Worm (Caenorhabditis elegans) whole organism, L3 larva: ENCODE data around the gene F46F5.14.

Experiments
- R02D3.7 ChIP-seq: fragments of 150-350 bp; optimal IDR thresholded peaks from 2 replicates; lab custom pipeline; 2014; ENCODE audit warnings: missing biosample characterization, missing genetic modification characterization
- ZK546.5 ChIP-seq: sonication (generic microtip); optimal IDR thresholded peaks from 2 replicates; lab custom pipeline; 2017; ENCODE audit warnings: missing biosample characterization, missing genetic modification characterization
- ceh-16 ChIP-seq: sonication (generic microtip); optimal IDR thresholded peaks from 2 replicates; lab custom pipeline; 2017; ENCODE audit warnings: missing biosample characterization, missing genetic modification characterization
- ceh-28 ChIP-seq: fragments of 150-350 bp; optimal IDR thresholded peaks from 2 replicates; lab custom pipeline; 2014; ENCODE audit warnings: missing biosample characterization, missing genetic modification reagents, missing genetic modification characterization
- ceh-82 ChIP-seq: fragments of 150-350 bp; optimal IDR thresholded peaks from 2 replicates; lab custom pipeline; 2014; ENCODE audit warnings: missing biosample characterization, missing genetic modification characterization
- ceh-9 ChIP-seq: sonication (generic microtip); optimal IDR thresholded peaks from 2 replicates; lab custom pipeline; 2018; ENCODE audit warnings: missing biosample characterization, missing genetic modification characterization
- daf-12 ChIP-seq: fragments of 150-350 bp; optimal IDR thresholded peaks from 2 replicates; lab custom pipeline; 2014; ENCODE audit warnings: missing biosample characterization, missing genetic modification reagents, missing genetic modification characterization
- egl-27 ChIP-seq: sonication (generic microtip); optimal IDR thresholded peaks from 4 replicates; lab custom pipeline; 2017; ENCODE audit warnings: missing biosample characterization, missing genetic modification reagents, missing genetic modification characterization
- egl-5 ChIP-seq: fragments of 150-350 bp; optimal IDR thresholded peaks from 2 replicates; lab custom pipeline; 2017; ENCODE audit warnings: missing biosample characterization, missing genetic modification reagents, missing genetic modification characterization, inconsistent platforms
- elt-1 ChIP-seq: fragments of 150-350 bp; optimal IDR thresholded peaks from 2 replicates; lab custom pipeline; 2014; ENCODE audit warnings: missing biosample characterization, missing genetic modification characterization
- elt-2 ChIP-seq: sonication (generic microtip); optimal IDR thresholded peaks from 2 replicates; lab custom pipeline; 2016; ENCODE audit warnings: missing genetic modification reagents, mild to moderate bottlenecking, missing genetic modification characterization, missing compliant biosample characterization
- elt-3 ChIP-seq, 3 experiments: fragments of 150-350 bp in 1 of 3; sonication (generic microtip) in 2 of 3; optimal IDR thresholded peaks; 2 replicates in 2 of 3; 4 replicates in 1 of 3; lab custom pipeline; 2014 to 2017; ENCODE audit warnings: missing biosample characterization in 3 of 3, missing genetic modification characterization in 3 of 3
- eor-1 ChIP-seq, 2 experiments: fragments of 150-350 bp; optimal IDR thresholded peaks; 2 replicates each; lab custom pipeline; 2014 to 2018; ENCODE audit warnings: missing biosample characterization in 2 of 2, missing genetic modification characterization in 2 of 2
- fkh-10 ChIP-seq: sonication (generic microtip); optimal IDR thresholded peaks from 2 replicates; lab custom pipeline; 2017; ENCODE audit warnings: missing biosample characterization, missing genetic modification reagents, missing genetic modification characterization
- fkh-2 ChIP-seq: fragments of 150-350 bp; optimal IDR thresholded peaks from 2 replicates; lab custom pipeline; 2014; ENCODE audit warnings: missing biosample characterization, missing genetic modification reagents, missing genetic modification characterization
- hmg-11 ChIP-seq: sonication (generic microtip); optimal IDR thresholded peaks from 2 replicates; lab custom pipeline; 2016; ENCODE audit warnings: missing genetic modification characterization, missing compliant biosample characterization
- jun-1 ChIP-seq: fragments of 150-350 bp; optimal IDR thresholded peaks from 2 replicates; lab custom pipeline; 2014; ENCODE audit warnings: missing biosample characterization, missing genetic modification reagents, missing genetic modification characterization
- lin-15B ChIP-seq: fragments of 150-350 bp; optimal IDR thresholded peaks from 2 replicates; lab custom pipeline; 2014; ENCODE audit warnings: missing biosample characterization, missing genetic modification characterization
- lin-39 ChIP-seq: fragments of 150-350 bp; optimal IDR thresholded peaks from 2 replicates; lab custom pipeline; 2018; ENCODE audit warnings: missing biosample characterization, missing genetic modification reagents, missing genetic modification characterization
- lsy-12 ChIP-seq: sonication (generic microtip); optimal IDR thresholded peaks from 2 replicates; lab custom pipeline; 2016; ENCODE audit warnings: mild to moderate bottlenecking, missing genetic modification characterization, missing compliant biosample characterization
- nfya-1 ChIP-seq: sonication (generic microtip); optimal IDR thresholded peaks from 2 replicates; lab custom pipeline; 2017; ENCODE audit warnings: missing genetic modification characterization, mild to moderate bottlenecking, missing compliant biosample characterization, antibody characterized with exemption, moderate library complexity; ENCODE audit not compliant: insufficient read depth
- nhr-12 ChIP-seq: fragments of 150-350 bp; optimal IDR thresholded peaks from 2 replicates; lab custom pipeline; 2014; ENCODE audit warnings: missing biosample characterization, missing genetic modification characterization
- nhr-237 ChIP-seq: fragments of 150-350 bp; optimal IDR thresholded peaks from 2 replicates; lab custom pipeline; 2014; ENCODE audit warnings: missing biosample characterization, missing genetic modification characterization
- nhr-28 ChIP-seq: fragments of 150-350 bp; optimal IDR thresholded peaks from 2 replicates; lab custom pipeline; 2014; ENCODE audit warnings: missing biosample characterization, missing genetic modification characterization
- nhr-43 ChIP-seq: sonication (generic microtip); optimal IDR thresholded peaks from 2 replicates; lab custom pipeline; 2016; ENCODE audit warnings: mild to moderate bottlenecking, missing genetic modification characterization, missing compliant biosample characterization; ENCODE audit not compliant: poor library complexity, severe bottlenecking
- nhr-67 ChIP-seq: fragments of 150-350 bp; optimal IDR thresholded peaks from 2 replicates; lab custom pipeline; 2014; ENCODE audit warnings: missing biosample characterization, missing genetic modification characterization
- nhr-76 ChIP-seq: fragments of 150-350 bp; sonication (generic microtip); optimal IDR thresholded peaks from 5 replicates; lab custom pipeline; 2014; ENCODE audit warnings: missing biosample characterization, missing genetic modification characterization
- pqm-1 ChIP-seq: fragments of 150-350 bp; optimal IDR thresholded peaks from 2 replicates; lab custom pipeline; 2017; ENCODE audit warnings: missing biosample characterization, missing genetic modification characterization, inconsistent platforms
- sea-2 ChIP-seq: fragments of 150-350 bp; sonication (generic microtip); optimal IDR thresholded peaks from 4 replicates; lab custom pipeline; 2014; ENCODE audit warnings: missing biosample characterization, missing genetic modification reagents, missing genetic modification characterization
- skn-1 ChIP-seq: fragments of 150-350 bp; optimal IDR thresholded peaks from 2 replicates; lab custom pipeline; 2014; ENCODE audit warnings: missing biosample characterization, missing genetic modification characterization
- snpc-4 ChIP-seq: fragments of 150-350 bp; optimal IDR thresholded peaks from 2 replicates; lab custom pipeline; 2014; ENCODE audit warnings: missing biosample characterization, missing genetic modification characterization
- tbx-2 ChIP-seq: sonication (generic microtip); optimal IDR thresholded peaks from 2 replicates; lab custom pipeline; 2016; ENCODE audit warnings: mild to moderate bottlenecking, missing genetic modification characterization, missing compliant biosample characterization
- unc-62 ChIP-seq: fragments of 150-350 bp; sonication (generic microtip); optimal IDR thresholded peaks from 4 replicates; lab custom pipeline; 2014; ENCODE audit warnings: missing biosample characterization, missing genetic modification reagents, missing genetic modification characterization
- ztf-11 ChIP-seq: fragments of 150-350 bp; optimal IDR thresholded peaks from 2 replicates; lab custom pipeline; 2014; ENCODE audit warnings: missing biosample characterization, missing genetic modification characterization
- ztf-4 ChIP-seq: fragments of 150-350 bp; optimal IDR thresholded peaks from 2 replicates; lab custom pipeline; 2014; ENCODE audit warnings: missing biosample characterization, missing genetic modification characterization

The F46F5.14 gene

DNA sequence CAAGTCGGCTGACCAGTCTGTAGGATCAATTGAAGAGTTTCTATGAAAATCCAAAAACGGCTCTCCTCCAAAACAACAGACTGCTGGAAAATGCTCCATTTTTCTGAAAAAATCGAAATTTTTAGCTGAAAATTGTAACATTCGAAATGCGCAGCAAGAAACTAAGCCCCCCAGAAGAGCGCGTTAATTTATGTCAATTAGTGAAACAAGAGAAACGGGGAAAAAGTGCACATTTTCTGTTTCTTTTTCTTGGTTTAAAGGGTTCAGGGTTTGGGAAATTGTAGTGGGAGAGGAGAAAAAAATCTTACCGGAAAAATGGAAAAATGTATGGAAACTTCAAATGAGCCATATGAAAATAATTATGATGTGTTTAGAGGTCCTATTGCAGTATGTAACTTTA lies 34.6 kb upstream of the F46F5.14 start, which contains the start of gene C08G5.7:
Gene C08G5.7, minus strand, starts transcription at position 101 of the 400 bp plus-strand sequence.
- TF ChIP-seq ztf-11 (tag; lab: Kevin White, UChicago) (no peak), nfya-1 (no peak), ceh-82 (tag; lab: Kevin White, UChicago) (no peak), nhr-12 (tag; lab: Kevin White, UChicago) (no peak), egl-27 (tag; lab: Kevin White, UChicago) (no peak), jun-1 (tag; lab: Kevin White, UChicago) (no peak), sea-2 (GFP tag; lab: Kevin White, UChicago) (no peak), fkh-10 (no peak), ZK546.5 (tag; lab: Kevin White, UChicago) (no peak), pqm-1 (tag; lab: Kevin White, UChicago) (no peak), ceh-9 (tag; lab: Kevin White, UChicago) (no peak), egl-5 (tag; lab: Kevin White, UChicago) (no peak), ceh-28 (tag; lab: Kevin White, UChicago) (no peak), ztf-4 (tag; lab: Kevin White, UChicago) (no peak)

- TF ChIP-seq ceh-9 (tag; lab: Kevin White, UChicago): no peak
- no peak for TF ChIP-seq fkh-2 (tag; lab: Kevin White, UChicago)
- TF ChIP-seq ceh-16 (tag; lab: Kevin White, UChicago): no peak
- TF ChIP-seq lin-15B: no peak
- TF ChIP-seq lsy-12 (tag; lab: Kevin White, UChicago): no peak
- TF ChIP-seq pqm-1 (tag; lab: Kevin White, UChicago): no peak
- TF ChIP-seq nhr-28 (tag; lab: Kevin White, UChicago): no peak
- TF ChIP-seq lin-39 (tag; lab: Kevin White, UChicago): no peak
- no peak for TF ChIP-seq ztf-11 (tag; lab: Kevin White, UChicago)
- no peak for TF ChIP-seq hmg-11
- TF ChIP-seq nhr-43 (tag; lab: Kevin White, UChicago): no peak
- TF ChIP-seq nhr-76 (tag; lab: Kevin White, UChicago): no peak
Observed at ce11 chrII:769250-769649, 30.6 kb upstream of the F46F5.14 start.

- TF ChIP-seq nhr-67 (tag; lab: Kevin White, UChicago) (no peak), elt-2 (tag; lab: Kevin White, UChicago) (no peak), nfya-1 (no peak), lsy-12 (tag; lab: Kevin White, UChicago) (no peak), ceh-28 (tag; lab: Kevin White, UChicago) (no peak), nhr-28 (tag; lab: Kevin White, UChicago) (no peak), unc-62 (no peak), elt-1 (tag; lab: Kevin White, UChicago) (no peak), ztf-4 (tag; lab: Kevin White, UChicago) (no peak), daf-12 (tag; lab: Kevin White, UChicago) (no peak), skn-1 (tag; lab: Kevin White, UChicago) (no peak), snpc-4 (tag; lab: Kevin White, UChicago) (no peak), tbx-2 (tag; lab: Kevin White, UChicago) (no peak), ceh-9 (tag; lab: Kevin White, UChicago) (no peak), lin-15B (no peak), elt-3 (tag; optimal IDR thresholded peaks at IDR 0.05; lab: Kevin White, UChicago) (no peak), eor-1 (tag; optimal IDR thresholded peaks at IDR 0.05; lab: Kevin White, UChicago) (no peak), nhr-237 (no peak), R02D3.7 (no peak)
Observed at ce11 chrII:770253-770652, 29.5 kb upstream of the F46F5.14 start, which contains the start of gene C08G5.6. Gene C08G5.6, plus strand, starts transcription at chrII:770553.

ce11 chrII:773830-774229 lies 26.0 kb upstream of the F46F5.14 start:
- TF ChIP-seq fkh-10 (peak; percentile 61), jun-1 (tag; lab: Kevin White, UChicago) (no peak), snpc-4 (tag; lab: Kevin White, UChicago) (no peak), hmg-11 (no peak), ztf-11 (tag; lab: Kevin White, UChicago) (no peak), ceh-28 (tag; lab: Kevin White, UChicago) (no peak)
